Worm (Caenorhabditis elegans) whole organism, L1 larva: ENCODE measurements around the gene K03B8.8.

Experiments
- blmp-1 ChIP-seq: fragments of 150-350 bp; optimal IDR thresholded peaks from 2 replicates; lab custom pipeline; 2014; ENCODE audit warnings: missing biosample characterization, missing genetic modification characterization
- ces-1 ChIP-seq: fragments of 150-350 bp; optimal IDR thresholded peaks from 2 replicates; lab custom pipeline; 2014; ENCODE audit warnings: missing biosample characterization, missing genetic modification reagents, missing genetic modification characterization
- fkh-10 ChIP-seq: sonication (generic microtip); optimal IDR thresholded peaks from 2 replicates; lab custom pipeline; 2017; ENCODE audit warnings: missing biosample characterization, missing genetic modification reagents, missing genetic modification characterization
- mab-9 ChIP-seq: fragments of 200-800 bp; sonication (Bioruptor generic); IDR thresholded peaks from 2 replicates; pipeline ENCODE4 v1.3.6; 2022; ENCODE audit warnings: missing genetic modification reagents, missing genetic modification characterization, missing compliant biosample characterization
- nhr-11 ChIP-seq: fragments of 150-350 bp; optimal IDR thresholded peaks from 2 replicates; lab custom pipeline; 2014; ENCODE audit warnings: missing biosample characterization, missing genetic modification characterization

DNA sequence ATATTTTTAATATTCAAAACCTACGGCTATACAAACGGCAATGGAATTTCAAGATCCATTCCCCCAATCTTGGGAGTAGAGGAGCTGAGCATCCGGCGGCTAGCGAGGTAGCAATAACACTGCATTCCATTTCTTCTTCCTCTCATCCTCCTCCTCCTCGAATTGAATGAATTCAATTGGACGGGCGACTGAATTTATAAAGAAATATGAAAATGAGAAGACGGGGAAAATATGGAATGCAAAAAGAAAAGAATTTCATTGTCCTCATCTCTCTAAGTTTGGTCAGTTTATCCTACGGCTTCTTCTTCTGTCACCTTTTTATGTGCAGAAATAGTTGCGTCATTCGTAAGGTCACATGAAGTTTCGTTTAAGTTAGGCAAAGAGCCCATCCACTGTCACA lies 25.6 kb upstream of the K03B8.8 start:
- TF ChIP-seq fkh-10 (GFP tag; lab: Kevin White, UChicago) (no peak), blmp-1 (tag; lab: Kevin White, UChicago) (no peak), mab-9 (GFP tag; lab: Robert Waterston, UW) (no peak), nhr-11 (tag; lab: Kevin White, UChicago) (no peak), ces-1 (GFP tag; lab: Kevin White, UChicago) (no peak)
